Worm (Caenorhabditis elegans): ENCODE results near the gene R107.2.

- TF ChIP-seq nhr-76 (tag; optimal IDR thresholded peaks at IDR 0.05) (no peak), tbx-8 (GFP tag; optimal IDR thresholded peaks at IDR 0.05) (no peak), elt-3 (tag; optimal IDR thresholded peaks at IDR 0.05) (no peak), nhr-28 (tag; optimal IDR thresholded peaks at IDR 0.05) (no peak), unc-62 (GFP tag; optimal IDR thresholded peaks at IDR 0.05) (no peak), snpc-4 (tag; optimal IDR thresholded peaks at IDR 0.05) (no peak), elt-1 (tag; optimal IDR thresholded peaks at IDR 0.05; ENCODE audit: borderline replicate concordance, insufficient read depth) (no peak), ces-1 (GFP tag; optimal IDR thresholded peaks at IDR 0.05) (peak; percentile 59), lin-32 (GFP tag; optimal IDR thresholded peaks at IDR 0.05) (no peak), lin-13 (tag; optimal IDR thresholded peaks at IDR 0.05) (no peak)
These were observed 6.7 kb upstream of the R107.2 start for ce11 chrIII:9052371-9052978.
